Worm (Caenorhabditis elegans): ENCODE measurements around the gene lido-10.
"Not testable (repeated sequence)": the region's sequence is repeated elsewhere in the genome, so short reads cannot be mapped to it uniquely, and the experiment has no call there.

ce11 chrII:3031292-3031691, 29.0 kb downstream of the lido-10 start:
- TF ChIP-seq ceh-20 (GFP tag; IDR thresholded peaks at IDR 0.05); nhr-11 (tag; optimal IDR thresholded peaks at IDR 0.05); D1046.2 (GFP tag; IDR thresholded peaks at IDR 0.05); pqm-1 (tag; optimal IDR thresholded peaks at IDR 0.05); hlh-30 (tag; optimal IDR thresholded peaks at IDR 0.05; ENCODE audit: insufficient read depth); aly-2 (tag; optimal IDR thresholded peaks at IDR 0.05); snpc-4 (tag; optimal IDR thresholded peaks at IDR 0.05): not testable (repeated sequence)
